Worm (Caenorhabditis elegans) whole organism, L4 larva: Measurements from ENCODE around the gene fbxa-43.

Experiments
- T20F7.1 ChIP-seq: fragments of 200-800 bp; sonication (Bioruptor generic); optimal IDR thresholded peaks from 2 replicates; lab custom pipeline; 2018; ENCODE audit warnings: mild to moderate bottlenecking, missing genetic modification characterization, missing compliant biosample characterization
- Y105C5A.15 ChIP-seq: fragments of 200-800 bp; sonication (Bioruptor generic); IDR thresholded peaks from 2 replicates; pipeline ENCODE4 v1.3.6; 2022; ENCODE audit warnings: missing genetic modification characterization, missing compliant biosample characterization
- Y48G9A.11 ChIP-seq: fragments of 200-800 bp; sonication (Bioruptor generic); IDR thresholded peaks from 2 replicates; pipeline ENCODE4 v1.3.6; 2022; ENCODE audit warnings: missing genetic modification reagents, missing genetic modification characterization, missing compliant biosample characterization
- Y5F2A.4 ChIP-seq: fragments of 200-800 bp; sonication (Bioruptor generic); optimal IDR thresholded peaks from 2 replicates; lab custom pipeline; 2018; ENCODE audit warnings: mild to moderate bottlenecking, missing genetic modification characterization, missing compliant biosample characterization
- ZK546.5 ChIP-seq, 2 experiments: sonication (generic microtip); optimal IDR thresholded peaks; 2 replicates each; lab custom pipeline; 2017; ENCODE audit warnings: missing biosample characterization in 2 of 2, missing genetic modification characterization in 2 of 2
- aha-1 ChIP-seq: fragments of 150-350 bp; peaks from one replicate; lab custom pipeline; 2014; ENCODE audit warnings: missing biosample characterization, missing genetic modification characterization
- ceh-44 ChIP-seq: fragments of 200-800 bp; sonication (Bioruptor generic); IDR thresholded peaks from 2 replicates; pipeline ENCODE4 v1.3.6; 2022; ENCODE audit warnings: missing genetic modification reagents, missing genetic modification characterization, missing compliant biosample characterization
- ceh-62 ChIP-seq: sonication (generic microtip); optimal IDR thresholded peaks from 2 replicates; lab custom pipeline; 2017; ENCODE audit warnings: missing biosample characterization, missing genetic modification characterization
- daf-12 ChIP-seq: fragments of 150-350 bp; optimal IDR thresholded peaks from 2 replicates; lab custom pipeline; 2014; ENCODE audit warnings: missing biosample characterization, missing genetic modification reagents, missing genetic modification characterization
- dmd-6 ChIP-seq: fragments of 200-800 bp; sonication (Bioruptor generic); IDR thresholded peaks from 2 replicates; pipeline ENCODE4 v1.3.6; 2022; ENCODE audit warnings: missing genetic modification reagents, missing genetic modification characterization, missing compliant biosample characterization
- dve-1 ChIP-seq: sonication (generic microtip); optimal IDR thresholded peaks from 2 replicates; lab custom pipeline; 2017; ENCODE audit warnings: antibody characterized with exemption, mild to moderate bottlenecking, missing genetic modification characterization, missing compliant biosample characterization; ENCODE audit not compliant: insufficient read depth
- egl-43 ChIP-seq: fragments of 200-800 bp; sonication (Bioruptor generic); IDR thresholded peaks from 2 replicates; pipeline ENCODE4 v1.3.6; 2022; ENCODE audit warnings: missing genetic modification reagents, missing genetic modification characterization, missing compliant biosample characterization
- hlh-30 ChIP-seq: sonication (generic microtip); optimal IDR thresholded peaks from 2 replicates; lab custom pipeline; 2017; ENCODE audit warnings: antibody characterized with exemption, mild to moderate bottlenecking, missing genetic modification characterization, missing compliant biosample characterization; ENCODE audit not compliant: insufficient read depth
- jun-1 ChIP-seq: fragments of 150-350 bp; optimal IDR thresholded peaks from 2 replicates; lab custom pipeline; 2014; ENCODE audit warnings: missing biosample characterization, missing genetic modification reagents, missing genetic modification characterization
- lin-13 ChIP-seq: fragments of 150-350 bp; optimal IDR thresholded peaks from 2 replicates; lab custom pipeline; 2014; ENCODE audit warnings: missing biosample characterization, missing genetic modification reagents, missing genetic modification characterization
- lin-29 ChIP-seq: fragments of 200-800 bp; sonication (Bioruptor generic); IDR thresholded peaks from 2 replicates; pipeline ENCODE4 v1.3.6; 2022; ENCODE audit warnings: missing genetic modification reagents, missing genetic modification characterization, missing compliant biosample characterization
- lin-38 ChIP-seq: fragments of 200-800 bp; sonication (Bioruptor generic); IDR thresholded peaks from 2 replicates; pipeline ENCODE4 v1.3.6; 2022; ENCODE audit warnings: missing genetic modification reagents, missing genetic modification characterization, missing compliant biosample characterization
- mdl-1 ChIP-seq, 2 experiments: fragments of 150-350 bp in 1 of 2; sonication (generic microtip) in 1 of 2; optimal IDR thresholded peaks; 2 replicates each; lab custom pipeline; 2014 to 2017; ENCODE audit warnings: missing biosample characterization in 2 of 2, missing genetic modification characterization in 2 of 2
- mdt-29 ChIP-seq: fragments of 200-800 bp; sonication (Bioruptor generic); IDR thresholded peaks from 2 replicates; pipeline ENCODE4 v1.3.6; 2022; ENCODE audit warnings: missing genetic modification reagents, missing genetic modification characterization, missing compliant biosample characterization
- mep-1 ChIP-seq: fragments of 150-350 bp; sonication (generic microtip); optimal IDR thresholded peaks from 3 replicates; lab custom pipeline; 2014; ENCODE audit warnings: missing biosample characterization, missing genetic modification characterization
- nhr-111 ChIP-seq: fragments of 200-800 bp; sonication (Bioruptor generic); optimal IDR thresholded peaks from 2 replicates; lab custom pipeline; 2018; ENCODE audit warnings: mild to moderate bottlenecking, missing genetic modification characterization, missing compliant biosample characterization
- nhr-237 ChIP-seq: sonication (generic microtip); optimal IDR thresholded peaks from 2 replicates; lab custom pipeline; 2017; ENCODE audit warnings: missing biosample characterization, missing genetic modification characterization
- nhr-28 ChIP-seq: fragments of 150-350 bp; optimal IDR thresholded peaks from 2 replicates; lab custom pipeline; 2014; ENCODE audit warnings: missing biosample characterization, missing genetic modification characterization
- nhr-77 ChIP-seq: fragments of 150-350 bp; optimal IDR thresholded peaks from 2 replicates; lab custom pipeline; 2014; ENCODE audit warnings: missing biosample characterization, missing genetic modification characterization
- pha-4 ChIP-seq, 2 experiments: fragments of 150-350 bp in 1 of 2; fragments of 200-800 bp in 1 of 2; sonication (Bioruptor generic) in 1 of 2; IDR thresholded peaks in 1 of 2; optimal IDR thresholded peaks in 1 of 2; 2 replicates each; pipeline versions ENCODE4 v1.3.6 to Lab custom; 2014 to 2022; ENCODE audit warnings: missing genetic modification characterization in 2 of 2, missing genetic modification reagents in 2 of 2, missing biosample characterization in 1 of 2, missing compliant biosample characterization in 1 of 2
- set-16 ChIP-seq: fragments of 200-800 bp; sonication (Bioruptor generic); IDR thresholded peaks from 2 replicates; pipeline ENCODE4 v1.3.6; 2022; ENCODE audit warnings: missing genetic modification reagents, missing genetic modification characterization, missing compliant biosample characterization
- skn-1 ChIP-seq: fragments of 150-350 bp; optimal IDR thresholded peaks from 2 replicates; lab custom pipeline; 2014; ENCODE audit warnings: missing biosample characterization, missing genetic modification characterization
- snpc-4 ChIP-seq: fragments of 150-350 bp; optimal IDR thresholded peaks from 2 replicates; lab custom pipeline; 2014; ENCODE audit warnings: missing biosample characterization, missing genetic modification characterization
- spr-1 ChIP-seq: sonication (generic microtip); optimal IDR thresholded peaks from 2 replicates; lab custom pipeline; 2016; ENCODE audit warnings: mild to moderate bottlenecking, missing genetic modification characterization, missing compliant biosample characterization
- tra-1 ChIP-seq: fragments of 200-800 bp; sonication (Bioruptor generic); IDR thresholded peaks from 2 replicates; pipeline ENCODE4 v1.3.6; 2022; ENCODE audit warnings: missing genetic modification reagents, missing genetic modification characterization, missing compliant biosample characterization
- unc-62 ChIP-seq, 3 experiments: fragments of 150-350 bp in 1 of 3; sonication (generic microtip); optimal IDR thresholded peaks in 2 of 3; peaks in 1 of 3; 1 replicate in 1 of 3; 2 replicates in 2 of 3; lab custom pipeline; 2014 to 2017; ENCODE audit warnings: missing biosample characterization in 3 of 3, missing genetic modification characterization in 3 of 3, missing genetic modification reagents in 3 of 3, missing genotype in 1 of 3
- ztf-11 ChIP-seq: fragments of 150-350 bp; optimal IDR thresholded peaks from 2 replicates; lab custom pipeline; 2014; ENCODE audit warnings: missing biosample characterization, missing genetic modification characterization

fbxa-43 gene

ce11 chrIII:2212343-2212742 lies 46.4 kb downstream of the fbxa-43 start (continued):
- TF ChIP-seq unc-62 (GFP tag; optimal IDR thresholded peaks at IDR 0.05 in 1 of 2; lab: Kevin White, UChicago) = peak in 1 of 2 experiments; percentile 13
- no peak for TF ChIP-seq unc-62 (tag; optimal IDR thresholded peaks at IDR 0.05; lab: Kevin White, UChicago)
- TF ChIP-seq aha-1 (tag; lab: Kevin White, UChicago) = no peak
- peak; percentile 38 for TF ChIP-seq dve-1 (tag; lab: Kevin White, UChicago)
- TF ChIP-seq nhr-77 (tag; lab: Kevin White, UChicago) = no peak
- no peak for TF ChIP-seq jun-1
- no peak for TF ChIP-seq ZK546.5 (tag; optimal IDR thresholded peaks at IDR 0.05; lab: Kevin White, UChicago)
- no peak for TF ChIP-seq ceh-44
- no peak for TF ChIP-seq hlh-30 (tag; lab: Kevin White, UChicago)
- no peak for TF ChIP-seq nhr-237
- TF ChIP-seq nhr-28 = peak; percentile 19

- TF ChIP-seq Y48G9A.11 (GFP tag; lab: Robert Waterston, UW) = no peak
- no peak for TF ChIP-seq ZK546.5 (tag; optimal IDR thresholded peaks at IDR 0.05; lab: Kevin White, UChicago)
- peak; percentile 45 for TF ChIP-seq dmd-6 (GFP tag; lab: Robert Waterston, UW)
- TF ChIP-seq jun-1 = no peak
- TF ChIP-seq lin-38 = peak; percentile 46
- TF ChIP-seq ztf-11 (tag; lab: Kevin White, UChicago) = no peak
- TF ChIP-seq snpc-4 = no peak
- TF ChIP-seq pha-4 (GFP tag; IDR thresholded peaks at IDR 0.05; lab: Robert Waterston, UW) = no peak
- no peak for TF ChIP-seq pha-4 (tag; optimal IDR thresholded peaks at IDR 0.05; lab: Kevin White, UChicago)
- no peak for TF ChIP-seq hlh-30 (tag; lab: Kevin White, UChicago)
- TF ChIP-seq tra-1 (GFP tag; lab: Robert Waterston, UW) = no peak
Measured at ce11 chrIII:2211120-2211519, 47.6 kb downstream of the fbxa-43 start, which contains the start of gene C39B5.14. Gene C39B5.14 (plus strand): TSS chrIII:2211420.

- TF ChIP-seq skn-1 (tag; lab: Kevin White, UChicago) (no peak), daf-12 (tag; lab: Kevin White, UChicago) (no peak), aha-1 (tag; lab: Kevin White, UChicago) (peak; percentile 95), nhr-111 (GFP tag; lab: Kevin White, UChicago) (no peak), ceh-44 (no peak)
Measured at ce11 chrIII:2210601-2211000, 48.2 kb downstream of the fbxa-43 start.

ce11 chrIII:2207864-2208263 lies 50.9 kb downstream of the fbxa-43 start, which contains the start of gene C39B5.5:
Gene C39B5.5 (plus strand): TSS chrIII:2208164.
- TF ChIP-seq mep-1 (tag; lab: Kevin White, UChicago) (no peak), spr-1 (tag; lab: Kevin White, UChicago) (no peak), T20F7.1 (GFP tag; lab: Kevin White, UChicago) (no peak), mdt-29 (GFP tag; lab: Robert Waterston, UW) (no peak), lin-29 (GFP tag; lab: Robert Waterston, UW) (no peak), Y105C5A.15 (GFP tag; lab: Robert Waterston, UW) (no peak), egl-43 (no peak), nhr-28 (no peak), ceh-62 (tag; lab: Kevin White, UChicago) (no peak), mdl-1 (tag; optimal IDR thresholded peaks at IDR 0.05; lab: Kevin White, UChicago) (no peak), jun-1 (no peak), Y5F2A.4 (no peak), lin-13 (no peak), set-16 (GFP tag; lab: Robert Waterston, UW) (no peak), Y48G9A.11 (GFP tag; lab: Robert Waterston, UW) (no peak)
